Fruit fly (Drosophila melanogaster) whole organism, embryonic: ENCODE data around the gene Roc1b.
A peak's percentile ranks its signal among the peaks of the same experiment; 100 is the strongest.

Experiments used
- Awh ChIP-seq: fragments of 200-800 bp; sonication (Bioruptor generic); IDR thresholded peaks from 2 replicates; pipeline ENCODE4, ENCODE4 v1.3.6; 2022; ENCODE audit warnings: missing biosample characterization, missing genetic modification characterization
- BEAF-32 ChIP-seq: fragments of 200-800 bp; sonication (Bioruptor generic); optimal IDR thresholded peaks from 3 replicates; lab custom pipeline; 2017; ENCODE audit warnings: missing biosample characterization, missing genetic modification characterization, mild to moderate bottlenecking, moderate library complexity, missing genetic modification reagents
- Bdp1 ChIP-seq: fragments of 200-800 bp; sonication (Bioruptor generic); optimal IDR thresholded peaks from 3 replicates; lab custom pipeline; 2016; ENCODE audit warnings: missing biosample characterization, missing genetic modification characterization
- CG12155 ChIP-seq: fragments of 200-800 bp; sonication (Bioruptor generic); optimal IDR thresholded peaks from 3 replicates; lab custom pipeline; 2016; ENCODE audit warnings: missing biosample characterization, missing genetic modification characterization
- CG12659 ChIP-seq: fragments of 200-800 bp; sonication (Bioruptor generic); optimal IDR thresholded peaks from 3 replicates; lab custom pipeline; 2017; ENCODE audit warnings: mild to moderate bottlenecking, missing biosample characterization, missing genetic modification reagents, missing genetic modification characterization
- CG12769 ChIP-seq: fragments of 200-800 bp; sonication (Bioruptor generic); optimal IDR thresholded peaks from 2 replicates; lab custom pipeline; 2019; ENCODE audit warnings: missing biosample characterization, mild to moderate bottlenecking, missing genetic modification characterization, moderate library complexity
- CG17359 ChIP-seq: fragments of 200-800 bp; sonication (Bioruptor generic); optimal IDR thresholded peaks from 3 replicates; lab custom pipeline; 2018; ENCODE audit warnings: missing biosample characterization, mild to moderate bottlenecking, missing genetic modification characterization, moderate library complexity
- CG17568 ChIP-seq: fragments of 200-800 bp; sonication (Bioruptor generic); optimal IDR thresholded peaks from 2 replicates; lab custom pipeline; 2018; ENCODE audit warnings: missing biosample characterization, mild to moderate bottlenecking, missing genetic modification characterization, moderate library complexity
- CG18599 ChIP-seq: fragments of 200-800 bp; sonication (Bioruptor generic); optimal IDR thresholded peaks from 3 replicates; lab custom pipeline; 2017; ENCODE audit warnings: missing biosample characterization, missing genetic modification characterization, mild to moderate bottlenecking, moderate library complexity, missing genetic modification reagents
- CG30020 ChIP-seq: fragments of 200-800 bp; optimal IDR thresholded peaks from 2 replicates; lab custom pipeline; 2019; ENCODE audit warnings: missing biosample characterization, mild to moderate bottlenecking, missing genetic modification characterization, moderate library complexity
- CG3407 ChIP-seq: fragments of 200-800 bp; sonication (Bioruptor generic); optimal IDR thresholded peaks from 2 replicates; lab custom pipeline; 2018; ENCODE audit warnings: missing biosample characterization, mild to moderate bottlenecking, missing genetic modification characterization
- CG3995 ChIP-seq: fragments of 200-800 bp; sonication (Bioruptor generic); optimal IDR thresholded peaks from 3 replicates; lab custom pipeline; 2016; ENCODE audit warnings: missing biosample characterization, missing genetic modification characterization
- CG43689 ChIP-seq: fragments of 200-800 bp; sonication (Bioruptor generic); IDR thresholded peaks from 2 replicates; pipeline ENCODE4 v1.3.6; 2022; ENCODE audit warnings: missing biosample characterization, missing genetic modification characterization
- CG7271 ChIP-seq: fragments of 200-800 bp; sonication (Bioruptor generic); optimal IDR thresholded peaks from 2 replicates; lab custom pipeline; 2018; ENCODE audit warnings: missing biosample characterization, mild to moderate bottlenecking, missing genetic modification characterization, moderate library complexity
- CG9817 ChIP-seq: fragments of 200-800 bp; sonication (Bioruptor generic); optimal IDR thresholded peaks from 2 replicates; lab custom pipeline; 2018; ENCODE audit warnings: missing biosample characterization, mild to moderate bottlenecking, missing genetic modification characterization, moderate library complexity
- CHES-1-like ChIP-seq: fragments of 200-800 bp; sonication (Bioruptor generic); optimal IDR thresholded peaks from 2 replicates; lab custom pipeline; 2016; ENCODE audit warnings: missing biosample characterization, missing genetic modification characterization
- Gug ChIP-seq: fragments of 200-800 bp; sonication (Bioruptor generic); IDR thresholded peaks from 4 replicates; pipeline ENCODE4 v1.3.6; 2022; ENCODE audit warnings: missing biosample characterization, missing genetic modification characterization
- HLH54F ChIP-seq: fragments of 200-800 bp; sonication (Bioruptor generic); optimal IDR thresholded peaks from 3 replicates; lab custom pipeline; 2016; ENCODE audit warnings: missing biosample characterization, missing genetic modification characterization
- HmgZ ChIP-seq: fragments of 200-800 bp; sonication (Bioruptor generic); optimal IDR thresholded peaks from 2 replicates; lab custom pipeline; 2018; ENCODE audit warnings: missing biosample characterization, mild to moderate bottlenecking, missing genetic modification characterization
- Hr3 ChIP-seq: fragments of 200-800 bp; sonication (Bioruptor generic); optimal IDR thresholded peaks from 3 replicates; lab custom pipeline; 2016; ENCODE audit warnings: missing biosample characterization, missing genetic modification characterization
- Hr78 ChIP-seq, 2 experiments: fragments of 200-800 bp in 1 of 2; fragments of >200 bp in 1 of 2; sonication (Bioruptor generic) in 1 of 2; optimal IDR thresholded peaks; 2 replicates each; lab custom pipeline; 2017 to 2019; ENCODE audit warnings: missing biosample characterization in 2 of 2, missing genetic modification characterization in 2 of 2, mild to moderate bottlenecking in 1 of 2, moderate library complexity in 1 of 2
- Jarid2 ChIP-seq: fragments of 200-800 bp; sonication (Bioruptor generic); optimal IDR thresholded peaks from 3 replicates; lab custom pipeline; 2017; ENCODE audit warnings: mild to moderate bottlenecking, missing biosample characterization, missing genetic modification reagents, missing genetic modification characterization
- Meics ChIP-seq: fragments of 200-800 bp; sonication (Bioruptor generic); optimal IDR thresholded peaks from 2 replicates; lab custom pipeline; 2017; ENCODE audit warnings: missing biosample characterization, mild to moderate bottlenecking, missing genetic modification characterization
- Nf-YC ChIP-seq: fragments of 200-800 bp; optimal IDR thresholded peaks from 3 replicates; lab custom pipeline; 2019; ENCODE audit warnings: missing biosample characterization, mild to moderate bottlenecking, missing genetic modification characterization, moderate library complexity
- Optix ChIP-seq: fragments of 200-800 bp; sonication (Bioruptor generic); IDR thresholded peaks from 3 replicates; pipeline ENCODE4 v1.3.6; 2022; ENCODE audit warnings: missing biosample characterization, missing genetic modification characterization
- Ptx1 ChIP-seq: fragments of 200-800 bp; sonication (Bioruptor generic); IDR thresholded peaks from 2 replicates; pipeline ENCODE4 v1.3.6; 2022; ENCODE audit warnings: missing biosample characterization, missing genetic modification characterization
- Rfx ChIP-seq: fragments of 200-800 bp; sonication (Bioruptor generic); IDR thresholded peaks from 2 replicates; pipeline ENCODE4 v1.3.6; 2022; ENCODE audit warnings: missing biosample characterization, missing genetic modification characterization
- Scr ChIP-seq: fragments of 200-800 bp; sonication (Bioruptor generic); IDR thresholded peaks from 2 replicates; pipeline ENCODE4 v1.3.6; 2022; ENCODE audit warnings: missing biosample characterization, missing genetic modification characterization; ENCODE audit not compliant: partially characterized antibody
- ab ChIP-seq: fragments of 200-800 bp; sonication (Bioruptor generic); optimal IDR thresholded peaks from 2 replicates; lab custom pipeline; 2016; ENCODE audit warnings: missing biosample characterization, missing genetic modification characterization
- chinmo ChIP-seq: fragments of 200-800 bp; sonication (Bioruptor generic); IDR thresholded peaks from 4 replicates; pipeline ENCODE4 v1.3.6; 2022; ENCODE audit warnings: missing biosample characterization, missing genetic modification characterization; ENCODE audit not compliant: partially characterized antibody
- ci ChIP-seq: fragments of 200-800 bp; sonication (Bioruptor generic); IDR thresholded peaks from 3 replicates; pipeline ENCODE4 v1.3.6; 2022; ENCODE audit warnings: missing biosample characterization, missing genetic modification characterization
- dmrt99B ChIP-seq: fragments of 200-800 bp; sonication (Bioruptor generic); optimal IDR thresholded peaks from 2 replicates; lab custom pipeline; 2018; ENCODE audit warnings: missing biosample characterization, mild to moderate bottlenecking, missing genetic modification characterization, moderate library complexity
- emc ChIP-seq: fragments of 200-800 bp; sonication (Bioruptor generic); optimal IDR thresholded peaks from 2 replicates; lab custom pipeline; 2016; ENCODE audit warnings: missing biosample characterization, missing genetic modification characterization
- ems ChIP-seq: fragments of 200-800 bp; sonication (Bioruptor generic); optimal IDR thresholded peaks from 3 replicates; lab custom pipeline; 2016; ENCODE audit warnings: missing biosample characterization, missing genetic modification characterization
- gfzf ChIP-seq: fragments of 200-800 bp; sonication (Bioruptor generic); optimal IDR thresholded peaks from 2 replicates; lab custom pipeline; 2016; ENCODE audit warnings: missing biosample characterization, mild to moderate bottlenecking, missing genetic modification characterization, moderate library complexity
- grn ChIP-seq: fragments of 200-800 bp; sonication (Bioruptor generic); optimal IDR thresholded peaks from 3 replicates; lab custom pipeline; 2017; ENCODE audit warnings: missing biosample characterization, missing genetic modification characterization
- ham ChIP-seq: fragments of 200-800 bp; sonication (Bioruptor generic); IDR thresholded peaks from 2 replicates; pipeline ENCODE4 v1.3.6; 2022; ENCODE audit warnings: missing biosample characterization, missing genetic modification characterization
- hth ChIP-seq: fragments of >200 bp; optimal IDR thresholded peaks from 2 replicates; lab custom pipeline; 2017; ENCODE audit warnings: inconsistent platforms
- knrl ChIP-seq: fragments of 200-800 bp; sonication (Bioruptor generic); IDR thresholded peaks from 3 replicates; pipeline ENCODE4 v1.3.6; 2022; ENCODE audit warnings: missing biosample characterization, missing genetic modification characterization; ENCODE audit not compliant: partially characterized antibody
- maf-S ChIP-seq: fragments of 200-800 bp; sonication (Bioruptor generic); optimal IDR thresholded peaks from 2 replicates; lab custom pipeline; 2016; ENCODE audit warnings: missing biosample characterization, missing genetic modification characterization
- mam ChIP-seq: fragments of 200-800 bp; sonication (Bioruptor generic); optimal IDR thresholded peaks from 3 replicates; lab custom pipeline; 2016; ENCODE audit warnings: missing biosample characterization, missing genetic modification characterization
- ro ChIP-seq: fragments of 200-800 bp; sonication (Bioruptor generic); IDR thresholded peaks from 2 replicates; pipeline ENCODE4 v1.3.6; 2022; ENCODE audit warnings: missing biosample characterization, missing genetic modification characterization
- slou ChIP-seq: fragments of 200-800 bp; sonication (Bioruptor generic); optimal IDR thresholded peaks from 3 replicates; lab custom pipeline; 2016; ENCODE audit warnings: missing biosample characterization, missing genetic modification characterization
- vfl ChIP-seq: fragments of 200-800 bp; sonication (Bioruptor generic); optimal IDR thresholded peaks from 2 replicates; lab custom pipeline; 2016; ENCODE audit warnings: missing biosample characterization, missing genetic modification characterization
- wdn ChIP-seq: fragments of 200-800 bp; sonication (Bioruptor generic); IDR thresholded peaks from 2 replicates; pipeline ENCODE4 v1.3.6; 2022; ENCODE audit warnings: missing biosample characterization, missing genetic modification characterization
- wek ChIP-seq: fragments of 200-800 bp; sonication (Bioruptor generic); optimal IDR thresholded peaks from 3 replicates; lab custom pipeline; 2018; ENCODE audit warnings: missing biosample characterization, mild to moderate bottlenecking, missing genetic modification characterization, moderate library complexity
- zen ChIP-seq: fragments of 200-800 bp; sonication (Bioruptor generic); optimal IDR thresholded peaks from 3 replicates; lab custom pipeline; 2018; ENCODE audit warnings: missing biosample characterization, mild to moderate bottlenecking, missing genetic modification characterization, moderate library complexity
- zf30C ChIP-seq: fragments of 200-800 bp; sonication (Bioruptor generic); optimal IDR thresholded peaks from 3 replicates; lab custom pipeline; 2018; ENCODE audit warnings: missing biosample characterization, mild to moderate bottlenecking, missing genetic modification characterization

Roc1b gene

dm6 chr3L:339072-339471 is 18.7 kb upstream of the Roc1b start (continued):
- no peak for TF ChIP-seq Hr3 (GFP tag; lab: Kevin White, UChicago)
- TF ChIP-seq Bdp1 (GFP tag; lab: Kevin White, UChicago): no peak
- TF ChIP-seq Hr78 (GFP tag; optimal IDR thresholded peaks at IDR 0.05; lab: Kevin White, UChicago): peak in 1 of 2 experiments; percentile 32
- no peak for TF ChIP-seq CG3407 (GFP tag; lab: Kevin White, UChicago)
- peak; percentile 27; the same call in 1 of the 2 replicates for TF ChIP-seq Rfx (GFP tag; lab: Robert Waterston, UW)
- TF ChIP-seq CG17568 (GFP tag; lab: Kevin White, UChicago): no peak
- no peak for TF ChIP-seq CG30020 (tag; lab: Kevin White, UChicago)
- TF ChIP-seq mam: peak; percentile 10
- TF ChIP-seq hth: no peak
- peak; percentile 9 for TF ChIP-seq dmrt99B (tag; lab: Kevin White, UChicago)
- TF ChIP-seq wdn: 0 out of 2 replicates have a peak, but pooled peaks have one; percentile 19
- TF ChIP-seq ci: peak; percentile 22; the same call in 1 of the 3 replicates
- no peak for TF ChIP-seq ems (GFP tag; lab: Kevin White, UChicago)
- no peak for TF ChIP-seq Optix (GFP tag; lab: Robert Waterston, UW)
- peak; percentile 9 for TF ChIP-seq CHES-1-like (GFP tag; lab: Kevin White, UChicago)
- TF ChIP-seq emc (GFP tag; lab: Kevin White, UChicago): no peak
- TF ChIP-seq wek: no peak
- TF ChIP-seq CG43689 (GFP tag; lab: Robert Waterston, UW): no peak
- TF ChIP-seq Gug (GFP tag; lab: Robert Waterston, UW): no peak
- TF ChIP-seq CG12769 (tag; lab: Kevin White, UChicago): peak; percentile 50
- no peak for TF ChIP-seq maf-S (GFP tag; lab: Kevin White, UChicago)
- no peak for TF ChIP-seq Ptx1 (GFP tag; lab: Robert Waterston, UW)
- peak; percentile 42 for TF ChIP-seq CG18599 (GFP tag; lab: Kevin White, UChicago)
- TF ChIP-seq gfzf (GFP tag; lab: Kevin White, UChicago): no peak
- TF ChIP-seq CG9817 (tag; lab: Kevin White, UChicago): peak; percentile 5
- peak; percentile 62 for TF ChIP-seq HmgZ (tag; lab: Kevin White, UChicago)
- TF ChIP-seq HLH54F (GFP tag; lab: Kevin White, UChicago): no peak
- TF ChIP-seq CG12659: peak; percentile 3
- no peak for TF ChIP-seq ab (GFP tag; lab: Kevin White, UChicago)
- TF ChIP-seq Nf-YC (tag; lab: Kevin White, UChicago): peak; percentile 29
- no peak for TF ChIP-seq BEAF-32 (GFP tag; lab: Kevin White, UChicago)
- TF ChIP-seq zen (tag; lab: Kevin White, UChicago): no peak
- no peak for TF ChIP-seq CG12155 (GFP tag; lab: Kevin White, UChicago)
- TF ChIP-seq chinmo (GFP tag; lab: Robert Waterston, UW): 0 out of 4 replicates have a peak, but pooled peaks have one; percentile 18
- TF ChIP-seq knrl (GFP tag; lab: Robert Waterston, UW): no peak
- TF ChIP-seq ro (GFP tag; lab: Robert Waterston, UW): no peak
- no peak for TF ChIP-seq CG3995 (GFP tag; lab: Kevin White, UChicago)
- no peak for TF ChIP-seq ham
- no peak for TF ChIP-seq vfl (GFP tag; lab: Kevin White, UChicago)
- peak; percentile 65 for TF ChIP-seq zf30C (GFP tag; lab: Kevin White, UChicago)
- peak; percentile 6 for TF ChIP-seq Meics
- TF ChIP-seq CG17359 (tag; lab: Kevin White, UChicago): peak; percentile 21
- TF ChIP-seq CG7271: no peak
- no peak for TF ChIP-seq grn (GFP tag; lab: Kevin White, UChicago)
- TF ChIP-seq Scr (GFP tag; lab: Robert Waterston, UW): no peak
- TF ChIP-seq slou (GFP tag; lab: Kevin White, UChicago): no peak
- no peak for TF ChIP-seq Jarid2 (GFP tag; lab: Kevin White, UChicago)
- TF ChIP-seq Awh (GFP tag; lab: Robert Waterston, UW): no peak
